Worm (Caenorhabditis elegans): ENCODE measurements around the gene F38A5.8.

Gene F38A5.8

DNA sequence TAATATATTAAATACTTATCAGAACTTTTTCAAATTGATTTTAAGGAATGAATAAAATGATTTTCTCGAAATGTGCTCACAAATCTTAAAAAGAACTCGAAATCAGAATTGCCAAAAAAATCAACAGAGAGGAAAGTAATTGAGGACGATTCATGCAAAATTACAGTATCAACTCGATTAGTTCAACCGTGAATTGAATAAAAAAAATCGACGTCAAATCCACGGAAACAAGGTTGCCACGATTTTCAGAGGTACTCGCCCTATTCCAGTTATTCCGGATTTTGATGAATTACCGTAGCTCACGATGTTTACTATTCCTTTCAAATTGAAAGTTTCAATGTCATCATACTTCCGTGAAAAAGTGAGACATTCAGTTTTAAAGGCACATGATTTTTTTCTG lies 2.8 kb downstream of the F38A5.8 start, which contains the start of gene F15B10.3:
F15B10.3 (plus strand) TSS at position 301 of the 400 bp plus-strand sequence.
- TF ChIP-seq sem-4 (tag; optimal IDR thresholded peaks at IDR 0.05) = no peak
- no peak for TF ChIP-seq mbf-1 (tag; optimal IDR thresholded peaks at IDR 0.05)
- TF ChIP-seq lin-11 (tag; optimal IDR thresholded peaks at IDR 0.05) = no peak
- no peak for TF ChIP-seq gmeb-1 (tag; optimal IDR thresholded peaks at IDR 0.05)

DNA sequence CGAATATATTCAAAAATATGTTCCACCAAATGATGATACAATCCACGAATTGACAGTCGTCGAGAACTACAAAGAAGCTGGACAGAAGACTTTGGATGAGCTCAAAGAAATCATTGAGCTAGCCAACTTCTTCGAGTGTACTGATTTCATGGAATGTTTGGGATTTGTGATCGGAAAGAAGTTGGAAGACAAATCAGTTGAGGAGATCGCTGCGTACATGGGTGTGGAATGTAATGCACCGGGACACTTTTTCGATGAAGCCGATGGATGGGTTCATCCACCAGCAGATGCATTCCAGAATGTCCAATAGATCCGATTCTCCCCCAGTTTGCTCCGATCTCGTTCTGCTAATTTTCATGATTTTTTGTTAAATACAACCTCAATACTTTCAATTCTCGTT lies 4.0 kb downstream of the F38A5.8 start:
- TF ChIP-seq elt-1 (tag; optimal IDR thresholded peaks at IDR 0.05) (no peak), sma-9 (GFP tag; optimal IDR thresholded peaks at IDR 0.05) (peak; percentile 15), sma-9 (tag; optimal IDR thresholded peaks at IDR 0.05) (no peak)

DNA sequence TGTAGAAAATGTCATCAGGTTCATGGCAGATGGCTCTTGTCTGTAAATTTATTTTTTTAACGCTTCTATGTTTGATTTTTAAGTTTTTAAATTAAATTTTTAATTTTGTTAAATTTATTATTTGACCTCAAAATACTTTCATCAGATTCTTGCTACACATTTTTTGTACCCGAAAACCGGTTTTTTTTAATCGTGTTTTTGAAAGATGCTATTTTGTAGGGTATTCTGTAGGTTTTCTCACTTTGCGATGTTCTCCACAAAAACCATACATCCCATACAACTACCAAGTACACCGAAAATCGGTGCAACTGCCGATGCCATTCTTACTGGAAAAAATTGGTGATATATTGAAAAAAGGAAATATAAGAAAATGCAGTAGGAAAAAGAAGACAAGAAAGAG lies 6.3 kb downstream of the F38A5.8 start, which contains the start of gene nstp-2:
nstp-2 (minus strand) TSS at position 326 of the 400 bp plus-strand sequence.
- TF ChIP-seq nhr-23 (tag; optimal IDR thresholded peaks at IDR 0.05) = no peak
- no peak for TF ChIP-seq nhr-6 (tag; optimal IDR thresholded peaks at IDR 0.05)
- TF ChIP-seq sma-9 (GFP tag; optimal IDR thresholded peaks at IDR 0.05) = no peak
- no peak for TF ChIP-seq sma-9 (tag; optimal IDR thresholded peaks at IDR 0.05)
- TF ChIP-seq peb-1 (tag; optimal IDR thresholded peaks at IDR 0.05) = no peak
- no peak for TF ChIP-seq crh-2 (tag; optimal IDR thresholded peaks at IDR 0.05)
- no peak for TF ChIP-seq ztf-11 (tag; optimal IDR thresholded peaks at IDR 0.05)
- no peak for TF ChIP-seq elt-1 (tag; optimal IDR thresholded peaks at IDR 0.05)
- no peak for TF ChIP-seq ZK546.5 (tag; optimal IDR thresholded peaks at IDR 0.05)

DNA sequence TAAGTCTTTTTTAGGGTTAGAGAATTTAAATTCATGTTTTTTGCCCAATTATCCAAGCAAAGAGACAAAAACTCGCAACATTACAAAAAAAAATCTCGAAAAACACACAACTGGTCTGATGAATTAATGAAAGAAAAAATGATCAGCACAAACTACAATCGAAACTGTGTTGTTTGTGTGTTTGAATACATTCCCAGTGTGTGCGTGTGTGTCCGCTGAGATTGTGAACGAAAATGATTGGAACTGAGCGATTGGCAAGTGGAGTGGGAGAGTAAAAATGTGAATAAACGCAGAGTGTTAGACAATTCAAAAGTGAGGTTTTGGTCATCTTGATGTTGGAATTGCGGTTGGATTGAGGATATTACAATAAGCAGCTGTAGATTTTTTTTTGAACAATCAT lies 7.0 kb downstream of the F38A5.8 start:
- peak; percentile 17 for TF ChIP-seq nhr-25 (tag; optimal IDR thresholded peaks at IDR 0.05)
- TF ChIP-seq C34F6.9 (tag; optimal IDR thresholded peaks at IDR 0.05) = peak; percentile 10
- no peak for TF ChIP-seq unc-55 (GFP tag; optimal IDR thresholded peaks at IDR 0.05)

DNA sequence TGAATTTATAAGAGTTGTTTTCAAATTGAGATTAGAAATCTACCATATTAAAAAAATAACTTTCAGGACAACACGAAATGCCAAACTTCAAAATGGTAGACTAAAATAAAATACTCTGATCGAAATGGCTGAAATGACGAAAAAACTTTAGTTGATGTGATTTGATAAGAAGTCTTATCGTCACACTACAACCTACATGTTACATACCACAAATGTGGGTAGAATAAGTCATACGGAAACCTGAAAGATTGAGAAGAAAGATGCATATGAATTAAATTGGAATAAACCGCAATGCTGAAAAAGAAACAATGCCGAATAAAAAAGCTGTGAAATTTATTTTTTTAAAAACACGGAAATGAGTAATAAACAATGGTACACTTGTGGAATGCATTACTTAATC lies 7.5 kb downstream of the F38A5.8 start:
- no peak for TF ChIP-seq lsy-2 (tag; optimal IDR thresholded peaks at IDR 0.05)
- TF ChIP-seq fos-1 (tag; optimal IDR thresholded peaks at IDR 0.05) = peak; percentile 18
- no peak for TF ChIP-seq nhr-21 (tag; optimal IDR thresholded peaks at IDR 0.05)

DNA sequence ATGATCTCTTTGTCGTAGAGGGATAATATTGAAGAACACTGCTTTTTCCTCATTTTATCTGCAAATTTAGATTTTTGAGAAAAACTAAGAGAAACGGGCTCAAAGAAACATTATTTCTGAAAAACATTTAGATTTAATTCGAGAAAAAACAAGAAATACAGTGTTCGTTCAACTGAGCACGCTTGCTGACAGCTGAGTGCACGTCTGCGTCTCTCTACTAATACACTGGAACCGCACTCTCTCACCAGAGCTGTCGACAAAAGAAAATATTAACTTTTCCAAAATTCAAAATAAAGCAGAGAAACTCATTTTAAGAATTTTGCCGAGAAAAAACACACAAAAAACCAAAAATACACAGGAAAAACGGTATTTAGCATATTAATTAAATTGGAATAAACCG lies 13.7 kb downstream of the F38A5.8 start, which contains the start of gene drh-1:
drh-1 (minus strand) TSS at position 58 of the 400 bp plus-strand sequence.
- no peak for TF ChIP-seq ceh-16 (tag; optimal IDR thresholded peaks at IDR 0.05)
- TF ChIP-seq zag-1 (tag; optimal IDR thresholded peaks at IDR 0.05) = no peak
- TF ChIP-seq C34F6.9 (tag; optimal IDR thresholded peaks at IDR 0.05) = peak; percentile 51
- no peak for TF ChIP-seq elt-1 (tag; optimal IDR thresholded peaks at IDR 0.05)
- no peak for TF ChIP-seq nhr-10 (tag; optimal IDR thresholded peaks at IDR 0.05)
- peak in 1 of 2 experiments; percentile 64 for TF ChIP-seq lsy-2 (tag; optimal IDR thresholded peaks at IDR 0.05)
- TF ChIP-seq mbf-1 (tag; optimal IDR thresholded peaks at IDR 0.05) = no peak
- no peak for TF ChIP-seq unc-62 (GFP tag; optimal IDR thresholded peaks at IDR 0.05)

DNA sequence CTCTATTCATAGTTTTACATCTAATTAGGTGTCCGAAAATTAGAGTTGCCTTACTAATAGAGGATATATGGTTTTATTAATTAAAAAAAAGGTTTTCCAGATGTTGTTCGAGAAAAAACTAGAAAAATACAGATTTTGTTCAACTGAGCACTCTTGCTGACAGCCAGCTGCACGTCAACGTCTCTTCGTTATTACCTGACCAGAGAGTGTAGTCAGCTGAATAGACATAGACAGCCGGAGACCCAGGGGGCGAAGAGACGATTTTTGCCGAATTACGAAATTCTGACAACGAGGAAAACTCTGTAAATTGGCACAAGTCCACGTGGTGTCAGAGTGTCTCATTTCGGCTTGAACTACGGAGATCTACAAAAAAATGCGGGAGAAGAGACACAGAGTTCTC lies 19.1 kb downstream of the F38A5.8 start:
- TF ChIP-seq nhr-12 (tag; optimal IDR thresholded peaks at IDR 0.05) (no peak), fos-1 (tag; optimal IDR thresholded peaks at IDR 0.05) (peak; percentile 22), egl-27 (tag; optimal IDR thresholded peaks at IDR 0.05) (no peak), lsy-2 (tag; optimal IDR thresholded peaks at IDR 0.05) (peak in 1 of 2 experiments; percentile 18), crh-2 (tag; optimal IDR thresholded peaks at IDR 0.05) (peak; percentile 22), gmeb-1 (tag; optimal IDR thresholded peaks at IDR 0.05) (peak; percentile 11), nhr-129 (tag; optimal IDR thresholded peaks at IDR 0.05) (peak; percentile 52), unc-55 (GFP tag; optimal IDR thresholded peaks at IDR 0.05) (peak; percentile 38)

DNA sequence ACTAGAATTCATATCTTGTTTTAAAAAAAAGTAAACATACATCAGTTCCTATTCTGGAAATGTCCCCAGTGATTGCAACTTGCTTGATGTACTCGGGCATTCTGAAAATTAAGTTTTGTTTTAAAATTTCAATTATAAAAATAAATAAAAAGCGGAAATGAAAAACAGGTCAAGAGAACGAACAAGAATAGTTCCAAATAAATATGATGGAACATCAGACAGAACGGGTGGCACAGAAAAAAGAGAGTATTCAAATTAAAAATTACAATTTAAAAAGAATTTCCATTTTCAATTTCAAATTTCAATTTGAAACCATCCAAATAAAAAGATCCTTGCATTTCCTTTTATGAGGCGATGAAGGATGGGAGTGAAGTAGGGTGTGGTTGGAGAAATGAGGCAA lies 21.7 kb downstream of the F38A5.8 start, which contains the start of gene C01B10.3:
C01B10.3 (minus strand) TSS at position 101 of the 400 bp plus-strand sequence.
- no peak for TF ChIP-seq blmp-1 (tag; optimal IDR thresholded peaks at IDR 0.05; ENCODE audit: insufficient read depth)
- TF ChIP-seq fos-1 (tag; optimal IDR thresholded peaks at IDR 0.05) = no peak
- TF ChIP-seq sem-4 (tag; optimal IDR thresholded peaks at IDR 0.05) = no peak
- no peak for TF ChIP-seq dmd-4 (tag; optimal IDR thresholded peaks at IDR 0.05)
- TF ChIP-seq nhr-12 (tag; optimal IDR thresholded peaks at IDR 0.05) = no peak
- no peak for TF ChIP-seq snpc-4 (tag; optimal IDR thresholded peaks at IDR 0.05)
- no peak for TF ChIP-seq peb-1 (tag; optimal IDR thresholded peaks at IDR 0.05)
- TF ChIP-seq C34F6.9 (tag; optimal IDR thresholded peaks at IDR 0.05) = no peak
- TF ChIP-seq ama-1 (optimal IDR thresholded peaks at IDR 0.05) = no peak
- no peak for TF ChIP-seq ceh-82 (tag; optimal IDR thresholded peaks at IDR 0.05)
